Worm (Caenorhabditis elegans): ENCODE data around the gene F16G10.8.

F16G10.8 gene

DNA sequence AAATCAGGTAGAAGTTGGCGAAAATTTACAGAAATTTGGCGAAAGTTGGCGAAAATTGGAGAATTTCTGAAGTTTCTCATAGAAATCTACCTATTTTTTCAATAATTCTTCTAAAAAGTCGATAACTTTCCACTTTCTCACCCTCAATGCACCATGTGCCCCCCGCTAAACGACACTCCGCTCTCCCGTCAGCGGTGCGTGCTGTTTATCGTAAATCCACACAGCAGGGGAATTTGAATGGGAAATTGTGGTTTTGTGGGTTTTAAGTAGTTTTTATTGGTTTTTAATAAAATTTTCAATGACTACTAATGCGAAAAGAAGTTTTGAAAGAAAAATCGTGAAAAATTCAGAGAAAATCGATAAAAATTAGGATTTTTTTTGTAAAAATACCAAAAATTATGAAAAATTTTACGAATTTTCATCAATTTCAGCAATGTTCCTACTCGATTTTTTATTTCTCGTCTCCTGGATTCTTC lies 41.2 kb downstream of the F16G10.8 start, which contains the start of gene F43C11.6:
Gene F43C11.6 (plus strand): TSS at position 426 of the 476 bp plus-strand sequence.
- TF ChIP-seq elt-2 (tag; optimal IDR thresholded peaks at IDR 0.05): peak; percentile 21
- no peak for TF ChIP-seq hmg-11 (tag; optimal IDR thresholded peaks at IDR 0.05)
- peak; percentile 9 for TF ChIP-seq nhr-23 (tag; optimal IDR thresholded peaks at IDR 0.05)
- TF ChIP-seq nfya-1 (tag; optimal IDR thresholded peaks at IDR 0.05; ENCODE audit: insufficient read depth): peak; percentile 51
- no peak for TF ChIP-seq nhr-28 (tag; optimal IDR thresholded peaks at IDR 0.05)
- no peak for TF ChIP-seq snpc-4 (tag; optimal IDR thresholded peaks at IDR 0.05)
- peak; percentile 63 for TF ChIP-seq lin-15B (tag; optimal IDR thresholded peaks at IDR 0.05)
- TF ChIP-seq egl-5 (tag; optimal IDR thresholded peaks at IDR 0.05): peak; percentile 21
- TF ChIP-seq lin-39 (tag; optimal IDR thresholded peaks at IDR 0.05): peak; percentile 37
- peak; percentile 59 for TF ChIP-seq pha-4 (tag; optimal IDR thresholded peaks at IDR 0.05)
- peak; percentile 87 for TF ChIP-seq R02D3.7 (tag; optimal IDR thresholded peaks at IDR 0.05)

DNA sequence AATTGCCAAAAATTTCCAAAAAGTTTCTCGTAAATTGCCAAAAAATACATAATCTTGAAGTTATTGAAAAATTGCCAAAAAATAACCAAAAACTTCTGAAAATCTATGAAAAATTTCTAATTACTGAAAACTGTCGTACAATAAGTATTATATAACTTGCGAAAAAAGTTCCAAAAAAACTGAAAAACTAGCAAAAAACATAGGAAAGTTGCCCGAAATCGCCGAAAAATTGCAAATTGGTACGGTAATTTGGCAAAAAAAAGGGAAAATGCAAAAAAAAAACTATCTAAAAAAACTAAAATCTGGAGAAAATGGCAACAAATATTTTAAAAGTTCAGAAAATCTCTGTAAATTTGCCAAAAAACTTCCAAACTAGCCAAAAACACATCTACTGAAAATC lies 41.7 kb downstream of the F16G10.8 start, which contains the start of gene enri-1:
Gene enri-1 (minus strand): TSS at position 101 of the 400 bp plus-strand sequence.
- TF ChIP-seq ztf-11 (tag; optimal IDR thresholded peaks at IDR 0.05) (no peak), lin-39 (tag; optimal IDR thresholded peaks at IDR 0.05) (no peak), hmg-11 (tag; optimal IDR thresholded peaks at IDR 0.05) (no peak), unc-39 (tag; optimal IDR thresholded peaks at IDR 0.05) (no peak), nfya-1 (tag; optimal IDR thresholded peaks at IDR 0.05; ENCODE audit: insufficient read depth) (no peak), jun-1 (tag; optimal IDR thresholded peaks at IDR 0.05) (no peak), snpc-4 (tag; optimal IDR thresholded peaks at IDR 0.05) (no peak), aly-2 (tag; optimal IDR thresholded peaks at IDR 0.05) (no peak), nhr-67 (tag; optimal IDR thresholded peaks at IDR 0.05) (no peak), egl-5 (tag; optimal IDR thresholded peaks at IDR 0.05) (no peak)

DNA sequence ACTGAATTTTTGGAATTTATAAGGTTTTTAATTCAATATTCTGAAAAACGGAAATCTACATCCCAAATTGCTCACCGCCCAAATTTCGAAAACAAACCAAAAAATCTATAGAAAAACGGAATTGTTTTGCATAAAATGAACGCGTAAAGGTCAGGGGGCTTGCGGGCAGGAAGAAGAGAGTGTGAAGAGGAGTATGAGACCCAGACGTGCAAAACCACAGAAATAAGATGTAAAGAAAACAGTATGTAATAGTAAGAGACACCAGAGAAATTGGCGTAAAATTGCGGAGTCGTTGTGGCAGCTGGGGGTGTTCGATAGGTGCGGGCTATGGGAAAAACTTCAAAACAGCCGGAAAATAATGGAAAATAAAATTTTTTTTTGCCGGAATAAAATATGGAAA lies 42.3 kb downstream of the F16G10.8 start:
- TF ChIP-seq nhr-67 (tag; optimal IDR thresholded peaks at IDR 0.05): no peak
- peak; percentile 5 for TF ChIP-seq elt-2 (tag; optimal IDR thresholded peaks at IDR 0.05)
- TF ChIP-seq daf-12 (tag; optimal IDR thresholded peaks at IDR 0.05): no peak
- TF ChIP-seq fkh-2 (tag; optimal IDR thresholded peaks at IDR 0.05): no peak
- no peak for TF ChIP-seq ztf-4 (tag; optimal IDR thresholded peaks at IDR 0.05)
- peak; percentile 14 for TF ChIP-seq nfya-1 (tag; optimal IDR thresholded peaks at IDR 0.05; ENCODE audit: insufficient read depth)
- no peak for TF ChIP-seq elt-3 (tag; optimal IDR thresholded peaks at IDR 0.05)
- TF ChIP-seq nhr-23 (tag; optimal IDR thresholded peaks at IDR 0.05): no peak
- TF ChIP-seq nhr-28 (tag; optimal IDR thresholded peaks at IDR 0.05): no peak
- TF ChIP-seq ceh-16 (tag; optimal IDR thresholded peaks at IDR 0.05): peak; percentile 16
- TF ChIP-seq elt-1 (tag; optimal IDR thresholded peaks at IDR 0.05): no peak
- TF ChIP-seq ceh-28 (tag; optimal IDR thresholded peaks at IDR 0.05): no peak
- TF ChIP-seq nhr-11 (tag; optimal IDR thresholded peaks at IDR 0.05): no peak
- TF ChIP-seq sea-2 (GFP tag; optimal IDR thresholded peaks at IDR 0.05): no peak
- TF ChIP-seq ztf-11 (tag; optimal IDR thresholded peaks at IDR 0.05): no peak
- peak; percentile 42 for TF ChIP-seq hmg-11 (tag; optimal IDR thresholded peaks at IDR 0.05)
- TF ChIP-seq zag-1 (tag; optimal IDR thresholded peaks at IDR 0.05): no peak
- TF ChIP-seq ceh-82 (tag; optimal IDR thresholded peaks at IDR 0.05): no peak
- TF ChIP-seq egl-27 (tag; optimal IDR thresholded peaks at IDR 0.05): no peak
- no peak for TF ChIP-seq nhr-76 (tag; optimal IDR thresholded peaks at IDR 0.05)

DNA sequence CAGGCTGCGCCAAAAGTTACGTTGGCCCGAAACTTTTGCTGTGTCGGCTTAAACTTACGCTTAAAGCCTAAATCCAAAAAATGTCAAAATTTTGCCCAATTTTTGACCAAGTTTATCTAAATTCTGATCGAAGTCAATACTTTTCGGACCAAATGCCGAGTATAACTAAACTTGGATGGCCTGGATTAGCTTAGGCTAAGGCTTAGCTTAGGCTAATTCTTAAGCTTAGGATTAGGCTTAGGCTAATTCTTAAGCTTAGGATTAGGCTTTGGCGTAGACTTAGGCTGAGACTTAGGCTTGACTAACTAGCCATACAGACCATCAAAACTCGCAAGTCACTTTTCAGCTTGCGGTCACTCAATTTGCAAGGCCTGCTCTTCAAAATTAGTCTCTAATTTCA lies 47.1 kb downstream of the F16G10.8 start:
- TF ChIP-seq R02D3.7 (tag; optimal IDR thresholded peaks at IDR 0.05): no peak
- TF ChIP-seq aly-2 (tag; optimal IDR thresholded peaks at IDR 0.05): no peak
- TF ChIP-seq eor-1 (tag; optimal IDR thresholded peaks at IDR 0.05): no peak
- no peak for TF ChIP-seq fkh-10 (GFP tag; optimal IDR thresholded peaks at IDR 0.05)
- no peak for TF ChIP-seq ztf-4 (tag; optimal IDR thresholded peaks at IDR 0.05)

DNA sequence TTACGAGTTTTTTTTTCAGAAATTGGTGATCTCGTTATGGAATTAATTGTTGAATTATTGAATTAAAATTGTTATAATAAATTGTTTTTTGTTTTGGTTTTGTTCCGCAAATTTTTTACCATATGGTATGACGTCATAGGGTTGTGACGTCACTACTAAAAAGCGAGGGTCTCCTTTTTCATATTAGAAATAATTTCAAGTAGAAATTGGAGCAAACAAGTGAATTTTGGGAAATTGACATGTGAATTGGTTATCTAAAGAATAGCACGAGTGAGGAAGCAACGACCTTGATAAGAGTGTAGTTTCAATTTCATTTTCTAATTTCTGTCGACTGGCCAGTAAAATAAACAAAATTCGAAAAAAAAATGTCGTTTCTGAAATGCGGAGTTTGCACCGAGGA lies 47.7 kb downstream of the F16G10.8 start, which contains the start of gene F43C11.7:
Gene F43C11.7 (plus strand): TSS at position 326 of the 400 bp plus-strand sequence.
- TF ChIP-seq nhr-11 (tag; optimal IDR thresholded peaks at IDR 0.05) (no peak), lin-15B (tag; optimal IDR thresholded peaks at IDR 0.05) (no peak), pha-4 (tag; optimal IDR thresholded peaks at IDR 0.05) (peak; percentile 51), mdl-1 (tag; optimal IDR thresholded peaks at IDR 0.05) (no peak), R02D3.7 (tag; optimal IDR thresholded peaks at IDR 0.05) (no peak), pqm-1 (tag; optimal IDR thresholded peaks at IDR 0.05) (peak; percentile 49), elt-2 (tag; optimal IDR thresholded peaks at IDR 0.05) (peak; percentile 87), ama-1 (optimal IDR thresholded peaks at IDR 0.05) (no peak), unc-39 (tag; optimal IDR thresholded peaks at IDR 0.05) (no peak), aly-2 (tag; optimal IDR thresholded peaks at IDR 0.05) (no peak), fkh-2 (tag; optimal IDR thresholded peaks at IDR 0.05) (no peak)

Data from whole organism, L3 larva.